Fruit fly (Drosophila melanogaster): ENCODE measurements around the gene TfIIFalpha.

The TfIIFalpha gene

DNA sequence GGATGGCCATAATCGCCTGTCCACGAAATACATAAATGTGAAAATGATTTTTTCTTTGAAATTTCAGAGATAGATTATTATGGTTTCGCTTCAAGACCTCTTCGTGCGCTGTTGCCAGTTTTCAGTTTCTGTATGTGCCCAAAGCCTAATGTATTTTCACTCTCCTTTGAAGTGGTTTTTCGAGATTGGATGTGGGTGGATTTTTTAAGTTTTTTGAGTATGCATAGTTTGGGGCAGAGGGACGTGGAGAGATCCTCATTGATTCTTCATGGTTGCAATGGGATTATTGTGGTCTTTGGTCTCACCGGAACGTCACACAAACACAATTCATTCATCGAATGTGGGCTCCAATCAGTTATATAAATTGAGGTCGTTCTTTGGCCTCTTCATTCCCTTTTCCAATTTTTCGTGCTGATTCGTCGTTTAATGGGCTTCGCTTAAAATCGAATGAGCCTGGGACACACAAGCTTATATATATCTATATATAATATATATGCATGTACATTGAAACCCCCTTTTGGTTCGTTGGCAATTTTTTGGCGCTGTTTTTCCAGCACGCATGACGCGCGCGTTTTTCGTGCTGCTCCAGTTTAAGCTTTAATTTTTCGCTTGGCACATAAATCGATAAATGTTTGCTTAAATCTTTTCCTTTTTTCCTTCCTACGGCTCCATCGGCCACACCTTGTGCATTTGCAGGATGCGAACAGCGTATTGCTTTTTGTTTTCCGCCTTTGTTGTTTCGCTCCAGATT, 31.4 kb downstream of the TfIIFalpha start:
- peak; percentile 54 for TF ChIP-seq tj (GFP tag; optimal IDR thresholded peaks at IDR 0.05)
- no peak for TF ChIP-seq CG33017 (tag; optimal IDR thresholded peaks at IDR 0.05)
- no peak for TF ChIP-seq CG5204 (GFP tag; optimal IDR thresholded peaks at IDR 0.05)
- no peak for TF ChIP-seq ovo (GFP tag; optimal IDR thresholded peaks at IDR 0.05)
- TF ChIP-seq CG1620 (GFP tag; optimal IDR thresholded peaks at IDR 0.05): no peak
- TF ChIP-seq Crg-1 (GFP tag; optimal IDR thresholded peaks at IDR 0.05): no peak

DNA sequence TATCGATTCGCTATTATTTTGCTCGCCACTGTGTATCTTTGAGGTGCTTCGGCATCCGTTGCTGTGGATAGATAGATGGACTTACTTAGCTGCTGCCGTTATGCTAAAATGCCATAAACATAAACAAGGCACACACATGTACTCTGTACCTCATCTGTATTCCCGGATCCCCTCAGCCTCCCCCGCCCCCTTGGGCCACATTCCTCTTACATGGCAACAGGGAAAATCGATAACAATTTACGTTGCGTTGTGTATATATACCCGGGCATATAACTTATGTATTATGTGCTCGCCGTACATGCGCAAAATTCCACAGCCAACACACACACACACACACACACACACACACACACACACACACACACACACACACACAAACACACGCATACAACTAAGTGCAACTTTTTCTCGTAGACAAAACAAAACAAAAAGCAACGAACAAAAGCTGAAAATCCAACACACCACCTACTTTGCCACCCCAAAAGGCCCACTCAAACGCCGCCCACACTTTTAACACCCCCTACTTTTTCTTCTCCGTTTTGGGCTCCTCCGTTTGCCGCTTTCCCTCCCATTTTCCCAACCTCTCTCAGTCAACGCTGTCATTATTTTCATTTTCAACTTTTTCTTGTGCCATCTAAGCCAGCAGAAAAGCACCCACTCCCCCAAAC, 33.6 kb downstream of the TfIIFalpha start:
- TF ChIP-seq bab1 (GFP tag; optimal IDR thresholded peaks at IDR 0.05) (no peak), ovo (GFP tag; optimal IDR thresholded peaks at IDR 0.05) (no peak), cnc (optimal IDR thresholded peaks at IDR 0.05) (no peak), Mnt (GFP tag; optimal IDR thresholded peaks at IDR 0.05) (no peak), Clk (GFP tag; optimal IDR thresholded peaks at IDR 0.05) (no peak), CG33017 (tag; optimal IDR thresholded peaks at IDR 0.05) (no peak), CG7045 (GFP tag; optimal IDR thresholded peaks at IDR 0.05) (no peak), CG12768 (GFP tag; optimal IDR thresholded peaks at IDR 0.05) (no peak)

DNA sequence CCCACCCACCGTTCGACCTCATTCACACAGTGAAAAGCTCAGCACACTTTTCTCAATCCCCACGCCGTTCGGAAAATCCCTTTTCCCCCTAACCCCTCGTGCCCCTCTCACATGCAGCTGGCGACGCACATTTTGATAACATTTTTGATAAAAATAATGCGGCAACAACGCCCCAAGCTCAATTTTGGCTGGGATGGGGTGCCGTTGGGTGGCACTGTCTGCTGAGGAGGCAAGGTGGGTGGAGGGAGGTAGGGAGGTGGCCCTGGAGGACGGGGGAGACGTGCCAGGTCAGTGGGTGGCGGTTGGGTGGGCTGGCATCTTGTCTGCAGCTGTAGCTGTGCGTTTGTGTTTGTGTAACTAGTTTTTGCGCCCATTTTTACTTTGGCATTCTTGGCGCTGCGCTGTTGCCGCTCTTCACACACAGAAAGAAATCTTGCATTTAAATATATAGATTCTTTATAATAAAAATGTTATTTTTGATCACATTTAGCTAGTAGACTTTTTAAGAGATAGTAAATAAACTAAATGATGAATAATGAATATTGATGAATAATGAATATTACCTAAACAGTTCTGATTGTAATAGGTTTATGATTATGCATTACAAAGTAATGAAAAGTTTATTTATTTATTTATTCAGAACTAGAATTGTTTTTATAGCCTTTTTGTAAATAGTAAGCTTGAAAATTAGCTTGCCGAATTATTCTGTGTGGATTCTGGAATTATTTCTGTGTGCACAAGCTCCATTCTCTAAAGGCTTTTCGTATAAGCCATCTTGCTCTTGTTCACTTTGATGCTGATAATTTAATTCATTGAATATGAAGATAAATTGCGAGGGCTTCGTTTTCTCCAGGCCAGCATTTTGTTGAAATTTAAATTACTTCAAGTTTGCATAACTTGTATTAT, 34.4 kb downstream of the TfIIFalpha start:
- no peak for TF ChIP-seq Clk (GFP tag; optimal IDR thresholded peaks at IDR 0.05)
- peak; percentile 18 for TF ChIP-seq tj (GFP tag; optimal IDR thresholded peaks at IDR 0.05)
- TF ChIP-seq kay (GFP tag; ENCODE audit: borderline replicate concordance): peak; percentile 54
- no peak for TF ChIP-seq Mnt (GFP tag; optimal IDR thresholded peaks at IDR 0.05)
- TF ChIP-seq CG5204 (GFP tag; optimal IDR thresholded peaks at IDR 0.05): no peak
- TF ChIP-seq CG7101 (tag; optimal IDR thresholded peaks at IDR 0.05): no peak

DNA sequence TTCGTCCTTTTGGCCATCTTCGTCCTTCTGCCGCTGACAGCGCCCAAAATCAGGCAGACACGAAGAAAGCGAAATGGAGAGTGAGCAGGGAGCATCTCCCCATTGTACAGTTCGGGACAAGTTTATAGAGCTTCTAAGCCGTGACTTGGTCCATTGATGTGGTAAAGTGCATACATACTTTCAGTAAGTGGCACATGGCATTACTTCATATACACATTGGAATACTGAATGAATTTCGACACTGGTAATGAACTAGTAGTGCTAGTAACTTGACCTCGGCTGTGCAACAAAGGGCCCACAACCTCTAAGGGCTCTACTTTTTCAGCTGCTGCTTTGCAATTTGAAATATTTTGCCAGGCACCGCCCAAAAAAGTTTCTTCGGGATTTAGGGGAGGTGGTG, 36.0 kb downstream of the TfIIFalpha start:
- TF ChIP-seq CG11617 (GFP tag; optimal IDR thresholded peaks at IDR 0.05): no peak
- no peak for TF ChIP-seq Clk (GFP tag; optimal IDR thresholded peaks at IDR 0.05)
- TF ChIP-seq CG7101 (tag; optimal IDR thresholded peaks at IDR 0.05): no peak
- TF ChIP-seq CG12768 (GFP tag; optimal IDR thresholded peaks at IDR 0.05): no peak
- TF ChIP-seq bab1 (GFP tag; optimal IDR thresholded peaks at IDR 0.05): no peak
- TF ChIP-seq CG1620 (GFP tag; optimal IDR thresholded peaks at IDR 0.05): no peak
- no peak for TF ChIP-seq kay (GFP tag; ENCODE audit: borderline replicate concordance)
- TF ChIP-seq CG14711 (tag; optimal IDR thresholded peaks at IDR 0.05): no peak
- no peak for TF ChIP-seq Crg-1 (GFP tag; optimal IDR thresholded peaks at IDR 0.05)

DNA sequence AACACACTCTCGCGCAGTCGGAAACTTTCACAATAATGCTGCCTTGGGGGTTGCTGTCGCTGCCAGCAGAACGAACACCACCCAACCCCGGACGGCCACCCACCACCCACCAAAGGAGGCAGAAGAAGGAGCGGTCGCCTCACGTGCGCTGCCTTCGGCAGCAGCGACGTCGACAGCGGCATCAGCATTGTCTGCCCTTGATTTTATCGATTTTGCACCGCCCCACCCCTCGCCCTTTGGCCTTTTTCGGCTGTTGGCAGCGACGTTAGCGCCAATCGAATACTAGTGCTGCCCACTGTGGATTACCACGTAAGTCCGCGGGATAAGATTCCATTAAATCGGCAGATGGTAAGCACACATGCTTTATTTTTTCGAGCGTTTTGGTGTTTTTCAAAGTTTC, 38.8 kb downstream of the TfIIFalpha start:
- TF ChIP-seq bab1 (GFP tag; optimal IDR thresholded peaks at IDR 0.05) (no peak), CG7101 (tag; optimal IDR thresholded peaks at IDR 0.05) (no peak), cic (GFP tag; optimal IDR thresholded peaks at IDR 0.05) (no peak), toe (GFP tag; optimal IDR thresholded peaks at IDR 0.05) (no peak), tj (GFP tag; optimal IDR thresholded peaks at IDR 0.05) (no peak), CG5204 (GFP tag; optimal IDR thresholded peaks at IDR 0.05) (no peak), ovo (GFP tag; optimal IDR thresholded peaks at IDR 0.05) (no peak), Crg-1 (GFP tag; optimal IDR thresholded peaks at IDR 0.05) (no peak), CG7045 (GFP tag; optimal IDR thresholded peaks at IDR 0.05) (no peak), Mnt (GFP tag; optimal IDR thresholded peaks at IDR 0.05) (no peak), cnc (optimal IDR thresholded peaks at IDR 0.05) (no peak), Hr96 (GFP tag; optimal IDR thresholded peaks at IDR 0.05) (no peak), pad (GFP tag; optimal IDR thresholded peaks at IDR 0.05) (no peak)

DNA sequence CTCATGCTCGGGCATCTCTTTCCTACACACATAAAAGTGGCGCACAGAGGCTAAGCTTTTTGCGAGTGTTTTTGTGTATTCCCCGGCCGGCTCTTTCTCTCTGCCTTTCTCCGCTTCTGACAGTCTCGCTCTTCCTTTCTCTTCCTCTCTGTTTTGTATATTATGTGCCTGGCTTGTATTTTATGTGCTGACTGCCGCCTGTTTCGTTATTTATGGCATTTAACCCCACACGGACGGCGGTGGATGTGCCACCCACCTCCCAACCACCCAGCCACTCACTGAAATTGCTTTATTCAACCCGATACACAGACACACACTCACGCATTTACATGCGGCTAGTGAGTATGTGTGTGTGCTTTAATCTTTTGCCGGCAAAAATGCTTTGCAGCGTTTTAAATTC, 39.7 kb downstream of the TfIIFalpha start:
- TF ChIP-seq Mnt (GFP tag; optimal IDR thresholded peaks at IDR 0.05): no peak
- peak; percentile 35 for TF ChIP-seq CG12768 (GFP tag; optimal IDR thresholded peaks at IDR 0.05)
- TF ChIP-seq tj (GFP tag; optimal IDR thresholded peaks at IDR 0.05): peak; percentile 9

DNA sequence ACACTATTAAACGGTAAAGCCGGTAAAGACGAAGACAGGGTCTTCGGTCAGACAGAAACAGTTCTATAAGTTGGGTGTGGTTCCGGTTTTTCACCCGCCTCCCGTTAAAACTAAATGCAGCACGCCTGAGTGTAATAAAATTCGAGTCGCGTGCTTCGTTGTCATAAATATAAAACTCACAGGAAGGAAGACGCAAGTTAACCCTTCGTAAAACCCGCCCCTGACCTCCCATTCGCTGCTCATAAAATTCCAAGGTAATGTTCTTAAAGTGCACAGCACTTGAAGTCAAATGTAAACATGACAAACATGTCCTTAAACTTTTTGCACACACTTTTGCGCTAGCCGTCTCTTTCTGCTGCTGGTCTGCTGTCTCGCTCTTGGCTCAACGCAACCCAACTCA, 41.0 kb downstream of the TfIIFalpha start:
- no peak for TF ChIP-seq CG5204 (GFP tag; optimal IDR thresholded peaks at IDR 0.05)
- TF ChIP-seq bab1 (GFP tag; optimal IDR thresholded peaks at IDR 0.05): no peak
- no peak for TF ChIP-seq CG33017 (tag; optimal IDR thresholded peaks at IDR 0.05)
- no peak for TF ChIP-seq ovo (GFP tag; optimal IDR thresholded peaks at IDR 0.05)
- no peak for TF ChIP-seq cnc (optimal IDR thresholded peaks at IDR 0.05)
- no peak for TF ChIP-seq toe (GFP tag; optimal IDR thresholded peaks at IDR 0.05)
- TF ChIP-seq tj (GFP tag; optimal IDR thresholded peaks at IDR 0.05): no peak
- no peak for TF ChIP-seq Mnt (GFP tag; optimal IDR thresholded peaks at IDR 0.05)
- no peak for TF ChIP-seq CG11617 (GFP tag; optimal IDR thresholded peaks at IDR 0.05)
- no peak for TF ChIP-seq CG7045 (GFP tag; optimal IDR thresholded peaks at IDR 0.05)
